Worm (Caenorhabditis elegans) whole organism, young adult: ENCODE results near the gene srz-6.

ENCODE experiments used
- B0336.3 ChIP-seq: fragments of 200-800 bp; sonication (Bioruptor generic); IDR thresholded peaks from 2 replicates; pipeline ENCODE4 v1.3.6; 2022; ENCODE audit warnings: missing genetic modification characterization, missing compliant biosample characterization
- C06A6.2 ChIP-seq: fragments of 200-800 bp; sonication (Bioruptor generic); conservative IDR thresholded peaks from 2 replicates; pipeline ENCODE4 v1.3.6; 2022; ENCODE audit warnings: missing genetic modification characterization, missing compliant biosample characterization
- F23B12.7 ChIP-seq: sonication (generic microtip); optimal IDR thresholded peaks from 2 replicates; lab custom pipeline; 2017; ENCODE audit warnings: missing genetic modification characterization, mild to moderate bottlenecking, missing compliant biosample characterization, antibody characterized with exemption, moderate library complexity; ENCODE audit not compliant: insufficient read depth
- F33H1.4 ChIP-seq: fragments of 200-800 bp; sonication (Bioruptor generic); IDR thresholded peaks from 2 replicates; pipeline ENCODE4 v1.3.6; 2022; ENCODE audit warnings: missing genetic modification reagents, missing genetic modification characterization, missing compliant biosample characterization
- F37B4.10 ChIP-seq: fragments of 200-800 bp; sonication (Bioruptor generic); IDR thresholded peaks from 2 replicates; pipeline ENCODE4 v1.3.6; 2022; ENCODE audit warnings: missing genetic modification characterization, missing compliant biosample characterization
- F49E8.2 ChIP-seq: sonication (generic microtip); optimal IDR thresholded peaks from 3 replicates; lab custom pipeline; 2017; ENCODE audit warnings: missing genetic modification characterization, mild to moderate bottlenecking, missing compliant biosample characterization, antibody characterized with exemption, moderate library complexity; ENCODE audit not compliant: insufficient read depth
- F52B5.7 ChIP-seq: sonication (generic microtip); optimal IDR thresholded peaks from 2 replicates; lab custom pipeline; 2016; ENCODE audit warnings: mild to moderate bottlenecking, missing genetic modification characterization, missing compliant biosample characterization
- T07F8.4 ChIP-seq: sonication (generic microtip); optimal IDR thresholded peaks from 2 replicates; lab custom pipeline; 2016; ENCODE audit warnings: mild to moderate bottlenecking, missing genetic modification characterization, moderate library complexity, missing compliant biosample characterization
- T26A5.8 ChIP-seq: sonication (generic microtip); optimal IDR thresholded peaks from 2 replicates; lab custom pipeline; 2016; ENCODE audit warnings: missing genetic modification characterization, missing compliant biosample characterization
- Y53G8AR.9 ChIP-seq: fragments of 200-800 bp; sonication (Bioruptor generic); conservative IDR thresholded peaks from 2 replicates; pipeline ENCODE4 v1.3.6; 2022; ENCODE audit warnings: missing genetic modification reagents, missing genetic modification characterization, missing compliant biosample characterization
- Y56A3A.18 ChIP-seq: fragments of 200-800 bp; sonication (Bioruptor generic); IDR thresholded peaks from 2 replicates; pipeline ENCODE4 v1.3.6; 2022; ENCODE audit warnings: missing genetic modification reagents, missing genetic modification characterization, missing compliant biosample characterization
- ZK185.1 ChIP-seq: sonication (generic microtip); optimal IDR thresholded peaks from 2 replicates; lab custom pipeline; 2016; ENCODE audit warnings: mild to moderate bottlenecking, missing genetic modification characterization, missing compliant biosample characterization; ENCODE audit not compliant: poor library complexity, severe bottlenecking
- akir-1 ChIP-seq: fragments of 200-800 bp; sonication (Bioruptor generic); optimal IDR thresholded peaks from 2 replicates; lab custom pipeline; 2018; ENCODE audit warnings: mild to moderate bottlenecking, missing genetic modification characterization, moderate library complexity, missing compliant biosample characterization
- ama-1 ChIP-seq, 3 experiments: fragments of 150-350 bp in 1 of 3; sonication (generic microtip) in 2 of 3; optimal IDR thresholded peaks; 2 replicates each; lab custom pipeline; 2014 to 2018; ENCODE audit warnings: missing biosample characterization in 2 of 3, missing genetic modification characterization in 2 of 3, missing genetic modification reagents in 2 of 3
- atf-7 ChIP-seq: sonication (generic microtip); optimal IDR thresholded peaks from 2 replicates; lab custom pipeline; 2017; ENCODE audit warnings: mild to moderate bottlenecking, missing genetic modification characterization, missing compliant biosample characterization
- athp-1 ChIP-seq: sonication (generic microtip); optimal IDR thresholded peaks from 2 replicates; lab custom pipeline; 2017; ENCODE audit warnings: mild to moderate bottlenecking, missing genetic modification characterization, missing compliant biosample characterization
- attf-6 ChIP-seq: fragments of 200-800 bp; sonication (Bioruptor generic); IDR thresholded peaks from 2 replicates; pipeline ENCODE4 v1.3.6; 2022; ENCODE audit warnings: missing genetic modification reagents, missing genetic modification characterization, missing compliant biosample characterization
- cebp-1 ChIP-seq, 2 experiments: fragments of 200-800 bp in 1 of 2; sonication (Bioruptor generic) in 1 of 2; sonication (generic microtip) in 1 of 2; IDR thresholded peaks in 1 of 2; optimal IDR thresholded peaks in 1 of 2; 2 replicates each; pipeline versions ENCODE4 v1.3.6 to Lab custom; 2017 to 2022; ENCODE audit warnings: missing compliant biosample characterization in 2 of 2, missing genetic modification characterization in 2 of 2, mild to moderate bottlenecking in 1 of 2, missing genetic modification reagents in 1 of 2, moderate library complexity in 1 of 2
- ceh-100 ChIP-seq: fragments of 200-800 bp; sonication (Bioruptor generic); IDR thresholded peaks from 2 replicates; pipeline ENCODE4 v1.3.6; 2022; ENCODE audit warnings: missing genetic modification reagents, missing genetic modification characterization, missing compliant biosample characterization
- chd-7 ChIP-seq: sonication (generic microtip); optimal IDR thresholded peaks from 2 replicates; lab custom pipeline; 2016; ENCODE audit warnings: mild to moderate bottlenecking, missing genetic modification characterization, moderate library complexity, missing compliant biosample characterization
- dox-1 ChIP-seq: fragments of 200-800 bp; sonication (Bioruptor generic); IDR thresholded peaks from 2 replicates; pipeline ENCODE4 v1.3.6; 2022; ENCODE audit warnings: missing genetic modification reagents, missing genetic modification characterization, missing compliant biosample characterization
- dpl-1 ChIP-seq: fragments of 150-350 bp; optimal IDR thresholded peaks from 2 replicates; lab custom pipeline; 2014; ENCODE audit warnings: missing biosample characterization, missing genetic modification reagents, missing genetic modification characterization
- egl-44 ChIP-seq: fragments of 200-800 bp; sonication (Bioruptor generic); IDR thresholded peaks from 2 replicates; pipeline ENCODE4 v1.3.6; 2022; ENCODE audit warnings: missing genetic modification reagents, missing genetic modification characterization, missing compliant biosample characterization
- egrh-3 ChIP-seq: fragments of 200-800 bp; sonication (Bioruptor generic); IDR thresholded peaks from 2 replicates; pipeline ENCODE4 v1.3.6; 2022; ENCODE audit warnings: missing genetic modification reagents, missing genetic modification characterization, missing compliant biosample characterization
- ekl-4 ChIP-seq: fragments of 200-800 bp; sonication (Bioruptor generic); IDR thresholded peaks from 2 replicates; pipeline ENCODE4 v1.3.6; 2022; ENCODE audit warnings: missing genetic modification reagents, missing genetic modification characterization, missing compliant biosample characterization
- hsf-1 ChIP-seq: fragments of 200-800 bp; sonication (Bioruptor generic); IDR thresholded peaks from 2 replicates; pipeline ENCODE4 v1.3.6; 2022; ENCODE audit warnings: missing genetic modification reagents, missing genetic modification characterization, missing compliant biosample characterization
- let-526 ChIP-seq: fragments of 200-800 bp; sonication (Bioruptor generic); IDR thresholded peaks from 2 replicates; pipeline ENCODE4 v1.3.6; 2022; ENCODE audit warnings: missing genetic modification reagents, missing genetic modification characterization, missing compliant biosample characterization
- lin-40 ChIP-seq: sonication (generic microtip); optimal IDR thresholded peaks from 2 replicates; lab custom pipeline; 2016; ENCODE audit warnings: missing genetic modification characterization, mild to moderate bottlenecking, missing compliant biosample characterization, missing genotype, missing genetic modification reagents
- lsl-1 ChIP-seq: fragments of 200-800 bp; sonication (Bioruptor generic); optimal IDR thresholded peaks from 2 replicates; lab custom pipeline; 2018; ENCODE audit warnings: mild to moderate bottlenecking, missing genetic modification characterization, moderate library complexity, missing compliant biosample characterization
- madf-10 ChIP-seq: sonication (generic microtip); optimal IDR thresholded peaks from 2 replicates; lab custom pipeline; 2016; ENCODE audit warnings: mild to moderate bottlenecking, missing genetic modification characterization, missing compliant biosample characterization
- madf-3 ChIP-seq: fragments of 200-800 bp; sonication (Bioruptor generic); IDR thresholded peaks from 2 replicates; pipeline ENCODE4 v1.3.6; 2022; ENCODE audit warnings: missing genetic modification reagents, missing genetic modification characterization, missing compliant biosample characterization
- mcd-1 ChIP-seq: fragments of 200-800 bp; sonication (Bioruptor generic); IDR thresholded peaks from 2 replicates; pipeline ENCODE4 v1.3.6; 2022; ENCODE audit warnings: missing genetic modification reagents, missing genetic modification characterization, missing compliant biosample characterization
- mel-28 ChIP-seq: sonication (generic microtip); optimal IDR thresholded peaks from 2 replicates; lab custom pipeline; 2016; ENCODE audit warnings: borderline replicate concordance, mild to moderate bottlenecking, missing genetic modification characterization, missing compliant biosample characterization
- nfya-2 ChIP-seq: fragments of 200-800 bp; sonication (Bioruptor generic); IDR thresholded peaks from 2 replicates; pipeline ENCODE4 v1.3.6; 2022; ENCODE audit warnings: missing genetic modification reagents, missing genetic modification characterization, missing compliant biosample characterization
- nhr-120 ChIP-seq: fragments of 200-800 bp; sonication (Bioruptor generic); IDR thresholded peaks from 2 replicates; pipeline ENCODE4 v1.3.6; 2022; ENCODE audit warnings: missing genetic modification characterization, missing compliant biosample characterization
- nhr-90 ChIP-seq: sonication (generic microtip); optimal IDR thresholded peaks from 2 replicates; lab custom pipeline; 2016; ENCODE audit warnings: missing genotype, mild to moderate bottlenecking, missing genetic modification characterization, missing compliant biosample characterization
- pbrm-1 ChIP-seq: fragments of 200-800 bp; sonication (Bioruptor generic); IDR thresholded peaks from 2 replicates; pipeline ENCODE4 v1.3.6; 2022; ENCODE audit warnings: missing genetic modification reagents, missing genetic modification characterization, missing compliant biosample characterization
- rec-8 ChIP-seq, 2 experiments: sonication (generic microtip); optimal IDR thresholded peaks; 2 replicates each; lab custom pipeline; 2016; ENCODE audit warnings: mild to moderate bottlenecking in 2 of 2, missing genetic modification characterization in 2 of 2, missing genetic modification reagents in 2 of 2, missing genotype in 2 of 2, missing biosample characterization in 1 of 2, missing compliant biosample characterization in 1 of 2, moderate library complexity in 1 of 2
- snpc-1.1 ChIP-seq: sonication (generic microtip); optimal IDR thresholded peaks from 2 replicates; lab custom pipeline; 2017; ENCODE audit warnings: missing genetic modification characterization, mild to moderate bottlenecking, missing compliant biosample characterization, antibody characterized with exemption, moderate library complexity, missing genotype, missing genetic modification reagents; ENCODE audit not compliant: insufficient read depth
- somi-1 ChIP-seq: fragments of 200-800 bp; sonication (Bioruptor generic); optimal IDR thresholded peaks from 2 replicates; lab custom pipeline; 2018; ENCODE audit warnings: mild to moderate bottlenecking, missing genetic modification characterization, missing compliant biosample characterization
- tbp1 ChIP-seq: fragments of 200-800 bp; sonication (Bioruptor generic); optimal IDR thresholded peaks from 2 replicates; lab custom pipeline; 2018; ENCODE audit warnings: mild to moderate bottlenecking, missing genetic modification characterization, missing compliant biosample characterization
- unc-130 ChIP-seq: sonication (generic microtip); optimal IDR thresholded peaks from 2 replicates; lab custom pipeline; 2016; ENCODE audit warnings: missing genetic modification reagents, missing genetic modification characterization, missing compliant biosample characterization
- xnd-1 ChIP-seq: sonication (generic microtip); optimal IDR thresholded peaks from 2 replicates; lab custom pipeline; 2016; ENCODE audit warnings: missing genotype, missing genetic modification reagents, missing genetic modification characterization, missing compliant biosample characterization
- zim-3 ChIP-seq: sonication (generic microtip); optimal IDR thresholded peaks from 2 replicates; lab custom pipeline; 2017; ENCODE audit warnings: mild to moderate bottlenecking, missing genetic modification characterization, moderate library complexity, missing compliant biosample characterization
- ztf-25 ChIP-seq: fragments of 200-800 bp; sonication (Bioruptor generic); IDR thresholded peaks from 2 replicates; pipeline ENCODE4 v1.3.6; 2022; ENCODE audit warnings: missing genetic modification reagents, missing genetic modification characterization, missing compliant biosample characterization
- ztf-3 ChIP-seq: fragments of 200-800 bp; sonication (Bioruptor generic); optimal IDR thresholded peaks from 2 replicates; lab custom pipeline; 2018; ENCODE audit warnings: mild to moderate bottlenecking, missing genetic modification characterization, missing compliant biosample characterization

srz-6 gene

DNA sequence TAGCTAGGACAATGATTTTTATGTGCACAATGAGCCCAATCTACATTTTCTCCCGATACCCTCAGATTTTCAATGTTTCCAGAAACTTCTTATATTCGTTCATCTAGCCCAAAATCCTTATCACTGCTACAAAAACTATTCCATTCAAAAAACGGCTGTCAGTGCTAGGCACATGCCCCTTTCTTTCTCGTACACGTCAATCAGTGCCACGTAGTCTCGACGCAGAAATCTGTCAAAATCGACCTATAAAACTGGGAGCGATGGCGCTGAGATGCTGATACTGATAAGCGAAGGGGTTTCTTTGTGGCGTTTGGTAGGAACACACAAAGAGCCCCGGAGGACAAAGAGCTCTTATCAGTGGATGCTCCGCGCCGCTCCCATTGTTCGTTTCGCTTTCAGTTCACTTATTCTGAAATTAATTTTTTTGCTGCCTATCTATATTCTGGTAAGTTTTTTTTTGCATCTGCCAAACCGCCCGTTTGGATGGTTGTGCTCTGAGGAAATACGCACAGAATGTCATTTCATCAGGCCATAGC lies 26.8 kb downstream of the srz-6 start, which contains the start of gene srh-70 (continued):
- TF ChIP-seq cebp-1 (GFP tag; IDR thresholded peaks at IDR 0.05; lab: Robert Waterston, UW) (no peak), cebp-1 (tag; optimal IDR thresholded peaks at IDR 0.05; lab: Kevin White, UChicago) (peak; percentile 7), akir-1 (GFP tag; lab: Kevin White, UChicago) (no peak), tbp1 (peak; percentile 57), ekl-4 (GFP tag; lab: Robert Waterston, UW) (0 out of 2 replicates have a peak, but pooled peaks have one; percentile 8), xnd-1 (no peak), ZK185.1 (tag; lab: Kevin White, UChicago) (peak; percentile 46), rec-8 (tag; optimal IDR thresholded peaks at IDR 0.05; lab: Kevin White, UChicago) (no peak), nhr-90 (tag; lab: Kevin White, UChicago) (peak; percentile 73), chd-7 (tag; lab: Kevin White, UChicago) (peak; percentile 76), ztf-3 (GFP tag; lab: Kevin White, UChicago) (no peak), somi-1 (no peak), pbrm-1 (GFP tag; lab: Robert Waterston, UW) (no peak), ztf-25 (no peak), hsf-1 (GFP tag; lab: Robert Waterston, UW) (peak; percentile 59; the same call in 1 of the 2 replicates), F52B5.7 (no peak), T26A5.8 (tag; lab: Kevin White, UChicago) (no peak), attf-6 (GFP tag; lab: Robert Waterston, UW) (no peak), dpl-1 (GFP tag; lab: Kevin White, UChicago) (no peak), madf-10 (tag; lab: Kevin White, UChicago) (peak; percentile 6), zim-3 (tag; lab: Kevin White, UChicago) (no peak), T07F8.4 (no peak), let-526 (GFP tag; lab: Robert Waterston, UW) (0 out of 2 replicates have a peak, but pooled peaks have one; percentile 21), egl-44 (peak; percentile 37; the same call in 1 of the 2 replicates), F33H1.4 (GFP tag; lab: Robert Waterston, UW) (no peak), athp-1 (no peak), B0336.3 (GFP tag; lab: Robert Waterston, UW) (peak; percentile 80), C06A6.2 (GFP tag; lab: Robert Waterston, UW) (0 out of 2 replicates have a peak, but pooled peaks have one; percentile 24), Y53G8AR.9 (GFP tag; lab: Robert Waterston, UW) (peak; percentile 72), mel-28 (tag; lab: Kevin White, UChicago) (no peak), nfya-2 (GFP tag; lab: Robert Waterston, UW) (no peak), F23B12.7 (tag; lab: Kevin White, UChicago) (peak; percentile 5), mcd-1 (GFP tag; lab: Robert Waterston, UW) (peak; percentile 60), atf-7 (tag; lab: Kevin White, UChicago) (peak; percentile 83), madf-3 (GFP tag; lab: Robert Waterston, UW) (no peak), lsl-1 (GFP tag; lab: Kevin White, UChicago) (no peak), ceh-100 (GFP tag; lab: Robert Waterston, UW) (no peak), dox-1 (GFP tag; lab: Robert Waterston, UW) (peak; percentile 79), snpc-1.1 (tag; lab: Kevin White, UChicago) (no peak), ama-1 (optimal IDR thresholded peaks at IDR 0.05; lab: Kevin White, UChicago) (no peak), ama-1 (GFP tag; optimal IDR thresholded peaks at IDR 0.05; lab: Kevin White, UChicago) (no peak), egrh-3 (GFP tag; lab: Robert Waterston, UW) (no peak), lin-40 (tag; lab: Kevin White, UChicago) (peak; percentile 48), F37B4.10 (GFP tag; lab: Robert Waterston, UW) (no peak), F49E8.2 (no peak), nhr-120 (GFP tag; lab: Robert Waterston, UW) (no peak), unc-130 (GFP tag; lab: Kevin White, UChicago) (no peak), Y56A3A.18 (GFP tag; lab: Robert Waterston, UW) (0 out of 2 replicates have a peak, but pooled peaks have one; percentile 29)
